Worm (Caenorhabditis elegans) whole organism, L4 larva: ENCODE data around the gene R01H2.1.

Source experiments
- cey-2 ChIP-seq: sonication (generic microtip); optimal IDR thresholded peaks from 3 replicates; lab custom pipeline; 2017; ENCODE audit warnings: missing genetic modification characterization, mild to moderate bottlenecking, missing compliant biosample characterization, antibody characterized with exemption, borderline replicate concordance; ENCODE audit not compliant: insufficient read depth
- daf-12 ChIP-seq: fragments of 150-350 bp; optimal IDR thresholded peaks from 2 replicates; lab custom pipeline; 2014; ENCODE audit warnings: missing biosample characterization, missing genetic modification reagents, missing genetic modification characterization
- nhr-237 ChIP-seq: sonication (generic microtip); optimal IDR thresholded peaks from 2 replicates; lab custom pipeline; 2017; ENCODE audit warnings: missing biosample characterization, missing genetic modification characterization
- nhr-42 ChIP-seq: fragments of 200-800 bp; sonication (Bioruptor generic); IDR thresholded peaks from 2 replicates; pipeline ENCODE4 v1.3.6; 2022; ENCODE audit warnings: missing genetic modification characterization, missing compliant biosample characterization
- snpc-4 ChIP-seq: fragments of 150-350 bp; optimal IDR thresholded peaks from 2 replicates; lab custom pipeline; 2014; ENCODE audit warnings: missing biosample characterization, missing genetic modification characterization
- unc-62 ChIP-seq, 3 experiments: fragments of 150-350 bp in 1 of 3; sonication (generic microtip); optimal IDR thresholded peaks in 2 of 3; peaks in 1 of 3; 1 replicate in 1 of 3; 2 replicates in 2 of 3; lab custom pipeline; 2014 to 2017; ENCODE audit warnings: missing biosample characterization in 3 of 3, missing genetic modification characterization in 3 of 3, missing genetic modification reagents in 3 of 3, missing genotype in 1 of 3

DNA sequence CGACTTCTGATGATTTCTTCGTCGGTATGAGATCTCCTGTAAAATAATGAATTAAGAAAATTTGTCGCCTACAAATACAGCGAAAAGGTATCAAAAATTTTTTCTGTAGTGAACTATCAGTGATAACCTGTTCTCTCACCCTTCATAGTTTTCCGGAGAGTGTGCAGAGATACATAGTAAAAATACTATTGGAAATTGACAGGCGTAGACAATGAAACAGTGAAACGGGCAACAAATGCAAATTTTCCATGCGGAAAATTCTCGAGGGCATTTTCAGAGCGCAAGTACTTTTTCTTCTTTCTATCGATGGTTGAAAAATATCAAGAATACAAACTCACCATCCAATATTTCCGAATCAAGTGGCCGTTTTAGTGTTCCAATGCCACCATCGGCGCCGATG is 24.5 kb downstream of the R01H2.1 start:
- no peak for TF ChIP-seq cey-2 (tag; lab: Kevin White, UChicago)
- TF ChIP-seq nhr-237 (tag; lab: Kevin White, UChicago): no peak
- no peak for TF ChIP-seq unc-62 (GFP tag; optimal IDR thresholded peaks at IDR 0.05 in 1 of 2; lab: Kevin White, UChicago)
- TF ChIP-seq unc-62 (tag; optimal IDR thresholded peaks at IDR 0.05; lab: Kevin White, UChicago): no peak
- no peak for TF ChIP-seq snpc-4
- TF ChIP-seq daf-12 (tag; lab: Kevin White, UChicago): no peak
- no peak for TF ChIP-seq nhr-42 (GFP tag; lab: Robert Waterston, UW)
